Fruit fly (Drosophila melanogaster): Measurements from ENCODE around the gene CG42688.

CG42688 gene

DNA sequence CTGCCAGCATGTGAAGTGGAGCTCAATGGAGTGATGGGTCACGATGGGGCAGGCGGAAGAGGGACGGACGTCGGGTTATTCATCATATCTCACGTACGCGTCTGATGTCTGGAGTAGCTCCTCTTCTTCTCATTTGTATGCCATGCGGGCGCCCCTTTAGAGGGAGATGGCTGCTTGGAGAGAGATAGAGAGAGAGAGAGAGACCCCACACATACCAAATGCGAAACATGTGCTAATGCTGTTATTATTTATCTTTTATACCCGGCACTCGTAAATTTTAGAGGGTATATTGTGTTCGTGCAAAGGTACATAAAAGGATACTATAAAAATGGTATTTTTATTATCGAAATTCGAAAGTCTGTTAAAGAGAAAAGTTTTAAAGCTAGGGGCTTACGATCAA is 36.6 kb downstream of the CG42688 start (continued):
- no peak for TF ChIP-seq CG9609 (GFP tag; optimal IDR thresholded peaks at IDR 0.05)
- no peak for TF ChIP-seq nerfin-2 (GFP tag; IDR thresholded peaks at IDR 0.05; ENCODE audit: partially characterized antibody)
- TF ChIP-seq CG1832 (GFP tag; optimal IDR thresholded peaks at IDR 0.05), result peak; percentile 68
- no peak for TF ChIP-seq rib (GFP tag; IDR thresholded peaks at IDR 0.05)
- peak; percentile 56 for TF ChIP-seq CG17385 (GFP tag; optimal IDR thresholded peaks at IDR 0.05)
- peak; percentile 8 for TF ChIP-seq Hmr (GFP tag; optimal IDR thresholded peaks at IDR 0.05)
- no peak for TF ChIP-seq CG42726 (GFP tag; IDR thresholded peaks at IDR 0.05; ENCODE audit: partially characterized antibody)
- peak; percentile 79 for TF ChIP-seq D19B (GFP tag; optimal IDR thresholded peaks at IDR 0.05)
- no peak for TF ChIP-seq pnt (GFP tag; optimal IDR thresholded peaks at IDR 0.05)
- peak; percentile 92 for TF ChIP-seq twi (tag; optimal IDR thresholded peaks at IDR 0.05)
- TF ChIP-seq NC2α (GFP tag; optimal IDR thresholded peaks at IDR 0.05), result no peak
- no peak for TF ChIP-seq Hr3 (GFP tag; optimal IDR thresholded peaks at IDR 0.05)
- TF ChIP-seq p53 (GFP tag; optimal IDR thresholded peaks at IDR 0.05), result no peak
- no peak for TF ChIP-seq CG2202 (tag; optimal IDR thresholded peaks at IDR 0.05)
- peak; percentile 17 for TF ChIP-seq kni (GFP tag; optimal IDR thresholded peaks at IDR 0.05)
- TF ChIP-seq schlank (tag; optimal IDR thresholded peaks at IDR 0.05), result no peak
- no peak for TF ChIP-seq cato (GFP tag; optimal IDR thresholded peaks at IDR 0.05; ENCODE audit: borderline replicate concordance)
- TF ChIP-seq H15 (GFP tag; IDR thresholded peaks at IDR 0.05), result no peak
- peak; percentile 77 for TF ChIP-seq vvl (GFP tag; IDR thresholded peaks at IDR 0.05)
- no peak for TF ChIP-seq Nf-YA (GFP tag; IDR thresholded peaks at IDR 0.05)
- peak; percentile 28 for TF ChIP-seq pfk (GFP tag; optimal IDR thresholded peaks at IDR 0.05)
- TF ChIP-seq dysf (GFP tag; IDR thresholded peaks at IDR 0.05), result no peak
- TF ChIP-seq CG17361 (GFP tag; IDR thresholded peaks at IDR 0.05), result no peak
- no peak for TF ChIP-seq CG11085 (GFP tag; IDR thresholded peaks at IDR 0.05)
- TF ChIP-seq crol (GFP tag; IDR thresholded peaks at IDR 0.05), result peak; percentile 50; the same call in 1 of the 2 replicates
- TF ChIP-seq Rfx (GFP tag; IDR thresholded peaks at IDR 0.05), result 0 out of 2 replicates have a peak, but pooled peaks have one; percentile 32
- TF ChIP-seq HHEX (GFP tag; optimal IDR thresholded peaks at IDR 0.05), result no peak
- TF ChIP-seq zen (tag; optimal IDR thresholded peaks at IDR 0.05), result no peak
- no peak for TF ChIP-seq sima (GFP tag; optimal IDR thresholded peaks at IDR 0.05)
- TF ChIP-seq CG18764 (GFP tag; optimal IDR thresholded peaks at IDR 0.05), result no peak
- no peak for TF ChIP-seq CG14050 (GFP tag; IDR thresholded peaks at IDR 0.05)
- no peak for TF ChIP-seq Gsc (GFP tag; IDR thresholded peaks at IDR 0.05)
- 0 out of 2 replicates have a peak, but pooled peaks have one; percentile 33 for TF ChIP-seq CG10321 (GFP tag; IDR thresholded peaks at IDR 0.05)
- TF ChIP-seq sim (GFP tag; IDR thresholded peaks at IDR 0.05), result no peak
- no peak for TF ChIP-seq NfI (GFP tag; optimal IDR thresholded peaks at IDR 0.05)
- TF ChIP-seq fu2 (GFP tag; optimal IDR thresholded peaks at IDR 0.05), result no peak
- TF ChIP-seq gcm (GFP tag; optimal IDR thresholded peaks at IDR 0.05), result peak; percentile 92
- TF ChIP-seq CG12942 (GFP tag; optimal IDR thresholded peaks at IDR 0.05), result no peak
- no peak for TF ChIP-seq CG13296 (GFP tag; optimal IDR thresholded peaks at IDR 0.05)
- TF ChIP-seq CG10431 (GFP tag; optimal IDR thresholded peaks at IDR 0.05), result no peak
- no peak for TF ChIP-seq Fer3 (tag; optimal IDR thresholded peaks at IDR 0.05)
- TF ChIP-seq fru (optimal IDR thresholded peaks at IDR 0.05), result no peak
- no peak for TF ChIP-seq GATAe (GFP tag; conservative IDR thresholded peaks at IDR 0.05)
- no peak for TF ChIP-seq prd (optimal IDR thresholded peaks at IDR 0.05)
- TF ChIP-seq prd (GFP tag; IDR thresholded peaks at IDR 0.05), result 0 out of 3 replicates have a peak, but pooled peaks have one; percentile 12
- no peak for TF ChIP-seq CG4730 (GFP tag; IDR thresholded peaks at IDR 0.05)
- peak; percentile 13 for TF ChIP-seq nom (GFP tag; optimal IDR thresholded peaks at IDR 0.05)
- no peak for TF ChIP-seq fd102C (GFP tag; optimal IDR thresholded peaks at IDR 0.05)
- no peak for TF ChIP-seq inv (GFP tag; IDR thresholded peaks at IDR 0.05; ENCODE audit: partially characterized antibody)
- TF ChIP-seq bigmax (GFP tag; optimal IDR thresholded peaks at IDR 0.05), result no peak
- no peak for TF ChIP-seq CG34422 (GFP tag; IDR thresholded peaks at IDR 0.05)
- TF ChIP-seq gcm2 (GFP tag; optimal IDR thresholded peaks at IDR 0.05), result no peak

All from whole organism, embryonic.